Fruit fly (Drosophila melanogaster): ENCODE measurements around the gene CG5439.

- TF ChIP-seq CG1621 (tag; optimal IDR thresholded peaks at IDR 0.05) (peak; percentile 8), CG4318 (GFP tag; optimal IDR thresholded peaks at IDR 0.05) (no peak), fd59A (GFP tag; optimal IDR thresholded peaks at IDR 0.05) (no peak), eg (GFP tag; IDR thresholded peaks at IDR 0.05) (peak; percentile 46; the same call in 1 of the 3 replicates), CG6854 (GFP tag; optimal IDR thresholded peaks at IDR 0.05) (peak; percentile 66), Sox102F (GFP tag; optimal IDR thresholded peaks at IDR 0.05) (no peak), salr (GFP tag; optimal IDR thresholded peaks at IDR 0.05) (no peak), lz (GFP tag; optimal IDR thresholded peaks at IDR 0.05) (no peak), CG11902 (GFP tag; optimal IDR thresholded peaks at IDR 0.05) (no peak), CG3032 (tag; optimal IDR thresholded peaks at IDR 0.05) (no peak), Eip78C (GFP tag) (peak; percentile 67)
These were observed 28.3 kb downstream of the CG5439 start for dm6 chr2L:13205256-13205655.
